Fruit fly (Drosophila melanogaster) whole organism, wandering third instar larva: ENCODE data around the gene Aatf.

ENCODE experiments used
- Abd-B ChIP-seq: fragments of >200 bp; optimal IDR thresholded peaks from 2 replicates; lab custom pipeline; 2017; ENCODE audit warnings: missing biosample characterization, missing genetic modification characterization
- CG32264 ChIP-seq: fragments of 200-800 bp; sonication (Bioruptor generic); optimal IDR thresholded peaks from 2 replicates; lab custom pipeline; 2016; ENCODE audit warnings: missing biosample characterization, missing genetic modification characterization
- CG9705 ChIP-seq: fragments of 200-800 bp; sonication (Bioruptor generic); optimal IDR thresholded peaks from 2 replicates; lab custom pipeline; 2018; ENCODE audit warnings: missing biosample characterization, mild to moderate bottlenecking, missing genetic modification characterization
- CrebA ChIP-seq: fragments of 200-800 bp; sonication (Bioruptor generic); optimal IDR thresholded peaks from 2 replicates; lab custom pipeline; 2016; ENCODE audit warnings: missing biosample characterization, mild to moderate bottlenecking, missing genetic modification characterization, borderline replicate concordance
- Dfd ChIP-seq: fragments of >200 bp; optimal IDR thresholded peaks from 2 replicates; lab custom pipeline; 2017; ENCODE audit warnings: missing biosample characterization, missing genetic modification characterization
- Dif ChIP-seq: fragments of 200-275, 200-300 bp; sonication (Bioruptor generic); optimal IDR thresholded peaks from 2 replicates; lab custom pipeline; 2018; ENCODE audit warnings: missing biosample characterization, missing genetic modification characterization; ENCODE audit not compliant: partially characterized antibody
- GATAd ChIP-seq: sonication (Bioruptor generic); optimal IDR thresholded peaks from 2 replicates; lab custom pipeline; 2016; ENCODE audit warnings: missing biosample characterization, missing genetic modification characterization
- HLH106 ChIP-seq: fragments of 200-800 bp; optimal IDR thresholded peaks from 3 replicates; lab custom pipeline; 2019; ENCODE audit warnings: missing biosample characterization, mild to moderate bottlenecking, missing genetic modification characterization, moderate library complexity
- Hnf4 ChIP-seq: fragments of 200-800 bp; sonication (Bioruptor generic); optimal IDR thresholded peaks from 2 replicates; lab custom pipeline; 2016; ENCODE audit warnings: missing biosample characterization, mild to moderate bottlenecking, missing genetic modification characterization
- Hr78 ChIP-seq: fragments of >200 bp; optimal IDR thresholded peaks from 2 replicates; lab custom pipeline; 2017; ENCODE audit warnings: missing biosample characterization, missing genetic modification characterization
- Hr83 ChIP-seq: fragments of 200-300 bp; sonication (Bioruptor generic); optimal IDR thresholded peaks from 2 replicates; lab custom pipeline; 2016; ENCODE audit warnings: missing biosample characterization, mild to moderate bottlenecking, missing genetic modification characterization, moderate library complexity; ENCODE audit not compliant: poor library complexity, severe bottlenecking
- Jra ChIP-seq: sonication (Bioruptor generic); optimal IDR thresholded peaks from 2 replicates; lab custom pipeline; 2016; ENCODE audit warnings: missing biosample characterization, missing genetic modification characterization
- Mio ChIP-seq: sonication (Bioruptor generic); optimal IDR thresholded peaks from 2 replicates; lab custom pipeline; 2016; ENCODE audit warnings: missing biosample characterization, missing genetic modification characterization
- Myc ChIP-seq: fragments of >200 bp; optimal IDR thresholded peaks from 2 replicates; lab custom pipeline; 2017
- N ChIP-seq: fragments of >200 bp; optimal IDR thresholded peaks from 2 replicates; lab custom pipeline; 2018; ENCODE audit warnings: missing biosample characterization, missing external identifiers, missing genetic modification characterization
- OdsH ChIP-seq: fragments of 200-800 bp; sonication (Bioruptor generic); optimal IDR thresholded peaks from 2 replicates; lab custom pipeline; 2016; ENCODE audit warnings: missing biosample characterization, mild to moderate bottlenecking, missing genetic modification characterization
- Rel ChIP-seq, 2 experiments: fragments of 200-800 bp; sonication (Bioruptor generic) in 1 of 2; optimal IDR thresholded peaks; 2 replicates in 1 of 2; 3 replicates in 1 of 2; lab custom pipeline; 2016 to 2019; ENCODE audit warnings: mild to moderate bottlenecking in 2 of 2, missing biosample characterization in 2 of 2, missing genetic modification characterization in 2 of 2, moderate library complexity in 1 of 2
- Sp1 ChIP-seq: fragments of 200-800 bp; sonication (Bioruptor generic); optimal IDR thresholded peaks from 3 replicates; lab custom pipeline; 2019; ENCODE audit warnings: missing biosample characterization, mild to moderate bottlenecking, missing genetic modification characterization, moderate library complexity
- Vsx2 ChIP-seq: fragments of 200-300, 225-300 bp; sonication (Bioruptor generic); optimal IDR thresholded peaks from 2 replicates; lab custom pipeline; 2018; ENCODE audit warnings: missing biosample characterization, missing genetic modification characterization; ENCODE audit not compliant: partially characterized antibody
- br ChIP-seq: fragments of 200-800 bp; sonication (Bioruptor generic); optimal IDR thresholded peaks from 2 replicates; lab custom pipeline; 2016; ENCODE audit warnings: missing biosample characterization, missing genetic modification characterization
- brk ChIP-seq: fragments of 200-800 bp; sonication (Bioruptor generic); optimal IDR thresholded peaks from 2 replicates; lab custom pipeline; 2016; ENCODE audit warnings: missing biosample characterization, mild to moderate bottlenecking, missing genetic modification characterization
- dl ChIP-seq, 2 experiments: fragments of 175-275, 200-275 bp in 1 of 2; fragments of 200-275 bp in 1 of 2; sonication (Bioruptor generic); optimal IDR thresholded peaks; lab custom pipeline; 2018; ENCODE audit warnings: mild to moderate bottlenecking in 2 of 2, missing biosample characterization in 2 of 2, missing genetic modification characterization in 2 of 2, moderate library complexity in 2 of 2; ENCODE audit not compliant: partially characterized antibody in 2 of 2, insufficient read depth in 1 of 2
- dmrt93B ChIP-seq: fragments of 200-800 bp; sonication (Bioruptor generic); optimal IDR thresholded peaks from 2 replicates; lab custom pipeline; 2018; ENCODE audit warnings: missing biosample characterization, mild to moderate bottlenecking, missing genetic modification characterization
- dsf ChIP-seq: sonication (Bioruptor generic); optimal IDR thresholded peaks from 2 replicates; lab custom pipeline; 2016; ENCODE audit warnings: missing biosample characterization, missing genetic modification characterization, borderline replicate concordance
- ey ChIP-seq: fragments of 200-800 bp; sonication (Bioruptor generic); optimal IDR thresholded peaks from 2 replicates; lab custom pipeline; 2016; ENCODE audit warnings: missing biosample characterization, missing genetic modification characterization
- foxo ChIP-seq, 2 experiments: fragments of 200-800 bp; sonication (Bioruptor generic); optimal IDR thresholded peaks; 2 replicates in 1 of 2; 3 replicates in 1 of 2; lab custom pipeline; 2016 to 2017; ENCODE audit warnings: missing biosample characterization in 2 of 2, missing genetic modification characterization in 2 of 2
- fru ChIP-seq: fragments of 200-800 bp; sonication (Bioruptor generic); optimal IDR thresholded peaks from 3 replicates; lab custom pipeline; 2016; ENCODE audit warnings: missing biosample characterization, mild to moderate bottlenecking, missing genetic modification characterization
- h ChIP-seq: fragments of 200-800 bp; sonication (Bioruptor generic); optimal IDR thresholded peaks from 3 replicates; lab custom pipeline; 2016; ENCODE audit warnings: missing biosample characterization, mild to moderate bottlenecking, missing genetic modification characterization
- jim ChIP-seq: fragments of 175-275, 200-325 bp; sonication (Bioruptor generic); optimal IDR thresholded peaks from 2 replicates; lab custom pipeline; 2016; ENCODE audit warnings: missing biosample characterization, mild to moderate bottlenecking, missing genetic modification characterization
- lola ChIP-seq: fragments of >200 bp; optimal IDR thresholded peaks from 2 replicates; lab custom pipeline; 2017; ENCODE audit warnings: missing biosample characterization, missing genetic modification characterization
- pan ChIP-seq: fragments of >200 bp; optimal IDR thresholded peaks from 2 replicates; lab custom pipeline; 2017
- psq ChIP-seq: fragments of 200-800 bp; sonication (Bioruptor generic); optimal IDR thresholded peaks from 3 replicates; lab custom pipeline; 2017; ENCODE audit warnings: missing biosample characterization, mild to moderate bottlenecking, missing genetic modification characterization, moderate library complexity
- rgr ChIP-seq: fragments of 200-800 bp; sonication (Bioruptor generic); optimal IDR thresholded peaks from 3 replicates; lab custom pipeline; 2016; ENCODE audit warnings: missing biosample characterization, mild to moderate bottlenecking, missing genetic modification characterization
- sage ChIP-seq: fragments of 200-800 bp; sonication (Bioruptor generic); optimal IDR thresholded peaks from 2 replicates; lab custom pipeline; 2016; ENCODE audit warnings: missing biosample characterization, mild to moderate bottlenecking, missing genetic modification characterization
- sv ChIP-seq: fragments of 200-800 bp; sonication (Bioruptor generic); optimal IDR thresholded peaks from 3 replicates; lab custom pipeline; 2016; ENCODE audit warnings: missing biosample characterization, missing genetic modification characterization
- tai ChIP-seq: sonication (Bioruptor generic); optimal IDR thresholded peaks from 2 replicates; lab custom pipeline; 2016; ENCODE audit warnings: missing biosample characterization, missing genetic modification characterization
- usp ChIP-seq: fragments of >200 bp; optimal IDR thresholded peaks from 2 replicates; lab custom pipeline; 2017; ENCODE audit warnings: missing biosample characterization, missing genetic modification characterization
- woc ChIP-seq: sonication (Bioruptor generic); optimal IDR thresholded peaks from 2 replicates; lab custom pipeline; 2016; ENCODE audit warnings: missing biosample characterization, mild to moderate bottlenecking, missing genetic modification characterization

Gene Aatf

DNA sequence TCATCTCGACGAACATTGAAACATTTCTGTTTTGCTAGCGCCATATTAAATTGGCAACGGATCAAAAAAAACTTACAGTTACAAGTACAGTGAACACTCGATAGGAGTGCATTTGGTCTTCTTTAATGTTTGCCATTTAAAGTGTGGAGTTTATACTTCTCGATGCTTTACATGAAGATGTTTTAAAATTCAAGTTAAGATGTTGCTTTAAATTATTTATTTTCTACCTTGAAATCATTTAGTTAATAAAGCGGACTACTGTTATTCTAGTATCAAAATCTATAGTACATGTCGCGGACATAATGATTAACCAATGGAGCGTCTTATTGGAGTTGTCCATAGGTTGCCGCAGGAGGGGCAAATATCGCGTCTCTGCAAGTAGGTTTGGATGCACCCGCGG, 40.9 kb upstream of the Aatf start, which contains the start of gene cort:
Gene cort, minus strand, starts transcription at position 101 of the 400 bp plus-strand sequence.
- TF ChIP-seq Myc (lab: Kevin White, UChicago): no peak
- TF ChIP-seq Vsx2 (GFP tag; lab: Kevin White, UChicago): no peak
- no peak for TF ChIP-seq Hnf4
- TF ChIP-seq foxo (GFP tag; optimal IDR thresholded peaks at IDR 0.05; lab: Kevin White, UChicago): no peak
- no peak for TF ChIP-seq Jra (GFP tag; lab: Kevin White, UChicago)
- no peak for TF ChIP-seq CG32264 (GFP tag; lab: Kevin White, UChicago)
- TF ChIP-seq tai (GFP tag; lab: Kevin White, UChicago): no peak
- no peak for TF ChIP-seq Abd-B (GFP tag; lab: Kevin White, UChicago)
- no peak for TF ChIP-seq rgr (GFP tag; lab: Kevin White, UChicago)
- TF ChIP-seq brk (GFP tag; lab: Kevin White, UChicago): no peak

dm6 chr2L:6677453-6677852, 40.0 kb upstream of the Aatf start, which contains the start of gene Nse1:
Nse1 (minus strand) TSS chr2L:6677625.
- no peak for TF ChIP-seq pan (lab: Kevin White, UChicago)
- no peak for TF ChIP-seq woc (GFP tag; lab: Kevin White, UChicago)
- no peak for TF ChIP-seq CrebA (GFP tag; lab: Kevin White, UChicago)
- no peak for TF ChIP-seq GATAd (GFP tag; lab: Kevin White, UChicago)
- no peak for TF ChIP-seq Vsx2 (GFP tag; lab: Kevin White, UChicago)
- TF ChIP-seq dsf (GFP tag; lab: Kevin White, UChicago): no peak
- no peak for TF ChIP-seq Hr78 (GFP tag; lab: Kevin White, UChicago)
- TF ChIP-seq, all 38 proteins: peak for 0

- no peak for TF ChIP-seq h
- TF ChIP-seq Sp1: no peak
- no peak for TF ChIP-seq Dfd (GFP tag; lab: Kevin White, UChicago)
- TF ChIP-seq jim: no peak
- TF ChIP-seq dl (GFP tag; optimal IDR thresholded peaks at IDR 0.05; lab: Kevin White, UChicago; ENCODE audit: insufficient read depth in 1 of 2, partially characterized antibody in 2 of 2): no peak
Measured at dm6 chr2L:6682909-6683308, 34.5 kb upstream of the Aatf start.

DNA sequence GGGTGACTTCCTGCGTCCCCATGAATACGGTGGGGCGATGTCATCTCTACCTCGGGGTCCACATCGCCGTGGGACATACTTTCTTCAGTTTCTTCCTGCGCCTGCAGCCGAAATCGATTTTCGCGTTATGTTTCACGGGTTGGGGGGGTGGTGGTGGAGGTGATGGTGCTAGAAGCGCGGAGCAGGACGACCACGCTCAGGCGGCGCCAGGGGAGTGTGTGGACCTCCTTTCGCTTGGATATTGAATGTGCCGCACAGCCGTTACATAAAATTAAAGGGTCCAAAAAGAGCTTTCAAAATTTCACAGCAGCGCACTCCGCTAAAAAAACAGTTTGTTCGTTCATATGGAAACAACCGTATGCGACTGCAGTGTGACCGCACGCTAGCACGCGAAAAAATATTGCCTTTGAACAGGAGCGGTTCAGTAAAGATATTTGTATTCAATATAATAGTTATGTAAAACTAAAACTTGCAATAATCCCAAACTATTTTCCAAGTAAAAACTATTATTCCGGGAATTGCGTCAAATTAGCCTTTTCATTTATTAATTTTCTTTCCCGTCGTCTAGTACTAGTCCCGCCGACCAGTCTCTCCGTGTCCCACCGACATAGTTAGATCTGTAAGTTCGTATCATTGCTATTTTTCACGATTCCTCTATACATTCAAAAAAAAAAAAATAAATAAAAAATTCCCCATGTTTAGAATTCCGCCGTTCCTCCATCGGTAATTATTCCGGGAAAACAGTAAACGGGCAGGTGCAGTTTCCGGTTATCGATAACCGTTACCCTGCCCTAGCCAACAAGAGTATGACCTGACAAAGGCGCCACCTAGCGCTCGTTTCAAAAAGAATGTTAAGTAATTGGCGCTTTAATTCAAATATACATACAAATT, 33.2 kb upstream of the Aatf start, which contains the start of gene Nhe3:
Gene Nhe3, minus strand, starts transcription at position 373 of the 891 bp plus-strand sequence.
- peak; percentile 68 for TF ChIP-seq Jra (GFP tag; lab: Kevin White, UChicago)
- TF ChIP-seq lola: no peak
- no peak for TF ChIP-seq usp (GFP tag; lab: Kevin White, UChicago)
- TF ChIP-seq tai (GFP tag; lab: Kevin White, UChicago): no peak
- peak; percentile 2 for TF ChIP-seq dmrt93B (GFP tag; lab: Kevin White, UChicago)
- no peak for TF ChIP-seq Mio (GFP tag; lab: Kevin White, UChicago)
- peak; percentile 82 for TF ChIP-seq ey (GFP tag; lab: Kevin White, UChicago)
- peak; percentile 44 for TF ChIP-seq Hr83 (GFP tag; lab: Kevin White, UChicago)
- TF ChIP-seq sv: peak; percentile 86
- peak; percentile 75 for TF ChIP-seq Hnf4
- TF ChIP-seq pan (lab: Kevin White, UChicago): no peak
- no peak for TF ChIP-seq Myc (lab: Kevin White, UChicago)
- TF ChIP-seq OdsH: peak; percentile 82
- TF ChIP-seq sage: peak; percentile 24
- peak; percentile 42 for TF ChIP-seq fru
- peak; percentile 72 for TF ChIP-seq Sp1
- peak; percentile 37 for TF ChIP-seq dsf (GFP tag; lab: Kevin White, UChicago)
- TF ChIP-seq Abd-B (GFP tag; lab: Kevin White, UChicago): no peak
- peak; percentile 85 for TF ChIP-seq h
- TF ChIP-seq foxo (GFP tag; optimal IDR thresholded peaks at IDR 0.05; lab: Kevin White, UChicago): peak in 1 of 2 experiments; percentile 84
- peak; percentile 63 for TF ChIP-seq psq (GFP tag; lab: Kevin White, UChicago)
- TF ChIP-seq jim: peak; percentile 61
- no peak for TF ChIP-seq N (GFP tag; lab: Kevin White, UChicago)
- TF ChIP-seq Rel (GFP tag; optimal IDR thresholded peaks at IDR 0.05; lab: Kevin White, UChicago): no peak
- peak; percentile 46 for TF ChIP-seq Rel (tag; optimal IDR thresholded peaks at IDR 0.05; lab: Kevin White, UChicago)
- TF ChIP-seq CrebA (GFP tag; lab: Kevin White, UChicago): no peak
- TF ChIP-seq Vsx2 (GFP tag; lab: Kevin White, UChicago): peak; percentile 32
- peak; percentile 78 for TF ChIP-seq rgr (GFP tag; lab: Kevin White, UChicago)
- TF ChIP-seq Dfd (GFP tag; lab: Kevin White, UChicago): no peak
- no peak for TF ChIP-seq dl (GFP tag; optimal IDR thresholded peaks at IDR 0.05; lab: Kevin White, UChicago; ENCODE audit: insufficient read depth in 1 of 2, partially characterized antibody in 2 of 2)
- peak; percentile 80 for TF ChIP-seq br (GFP tag; lab: Kevin White, UChicago)
- peak; percentile 53 for TF ChIP-seq CG9705 (GFP tag; lab: Kevin White, UChicago)
- TF ChIP-seq brk (GFP tag; lab: Kevin White, UChicago): no peak
- TF ChIP-seq HLH106 (tag; lab: Kevin White, UChicago): peak; percentile 77
- TF ChIP-seq Dif (GFP tag; lab: Kevin White, UChicago): no peak
- no peak for TF ChIP-seq GATAd (GFP tag; lab: Kevin White, UChicago)
- no peak for TF ChIP-seq CG32264 (GFP tag; lab: Kevin White, UChicago)
- no peak for TF ChIP-seq Hr78 (GFP tag; lab: Kevin White, UChicago)
